Fruit fly (Drosophila melanogaster): ENCODE results near the gene sisA.

- no peak for TF ChIP-seq Pif1A (GFP tag; optimal IDR thresholded peaks at IDR 0.05)
- no peak for TF ChIP-seq fd96Ca (GFP tag; IDR thresholded peaks at IDR 0.05)
- no peak for TF ChIP-seq CG10348 (GFP tag; IDR thresholded peaks at IDR 0.05)
- TF ChIP-seq CG9948 (tag; optimal IDR thresholded peaks at IDR 0.05): no peak
- no peak for TF ChIP-seq CG14655 (GFP tag; optimal IDR thresholded peaks at IDR 0.05)
- TF ChIP-seq D1 (tag; optimal IDR thresholded peaks at IDR 0.05): no peak
- no peak for TF ChIP-seq CG15710 (tag; optimal IDR thresholded peaks at IDR 0.05)
- no peak for TF ChIP-seq Snoo (tag; optimal IDR thresholded peaks at IDR 0.05)
- no peak for TF ChIP-seq CG8159 (tag; optimal IDR thresholded peaks at IDR 0.05)
- no peak for TF ChIP-seq CG12605 (GFP tag; IDR thresholded peaks at IDR 0.05)
Observed at dm6 chrX:11295412-11296006, 26.6 kb downstream of the sisA start.

Measured in whole organism, pupa.